Fruit fly (Drosophila melanogaster) whole organism, pupa: ENCODE measurements around the gene CG17440.
A peak's percentile ranks its signal among the peaks of the same experiment; 100 is the strongest.

Experiments used
- CG10348 ChIP-seq: fragments of 200-800 bp; sonication (Bioruptor generic); IDR thresholded peaks from 2 replicates; pipeline ENCODE4 v1.3.6; 2022; ENCODE audit warnings: missing biosample characterization, missing genetic modification characterization
- CG14655 ChIP-seq: fragments of 200-800 bp; sonication (Bioruptor generic); optimal IDR thresholded peaks from 3 replicates; lab custom pipeline; 2017; ENCODE audit warnings: mild to moderate bottlenecking, missing biosample characterization, missing genetic modification reagents, missing genetic modification characterization
- CG15710 ChIP-seq: fragments of 200-800 bp; sonication (Bioruptor generic); optimal IDR thresholded peaks from 2 replicates; lab custom pipeline; 2018; ENCODE audit warnings: missing biosample characterization, mild to moderate bottlenecking, missing genetic modification characterization, moderate library complexity
- CG17806 ChIP-seq: fragments of 200-800 bp; sonication (Bioruptor generic); optimal IDR thresholded peaks from 2 replicates; lab custom pipeline; 2018; ENCODE audit warnings: missing biosample characterization, mild to moderate bottlenecking, missing genetic modification characterization, moderate library complexity
- CG32121 ChIP-seq: fragments of 200-800 bp; sonication (Bioruptor generic); IDR thresholded peaks from 2 replicates; pipeline ENCODE4 v1.3.6; 2022; ENCODE audit warnings: missing biosample characterization, missing genetic modification characterization
- CG34367 ChIP-seq: fragments of 200-800 bp; sonication (Bioruptor generic); optimal IDR thresholded peaks from 2 replicates; lab custom pipeline; 2018; ENCODE audit warnings: missing biosample characterization, mild to moderate bottlenecking, missing genetic modification characterization
- CG8301 ChIP-seq: fragments of 200-800 bp; sonication (Bioruptor generic); optimal IDR thresholded peaks from 2 replicates; lab custom pipeline; 2018; ENCODE audit warnings: missing biosample characterization, mild to moderate bottlenecking, missing genetic modification characterization
- D1 ChIP-seq: fragments of 200-800 bp; sonication (Bioruptor generic); optimal IDR thresholded peaks from 2 replicates; lab custom pipeline; 2018; ENCODE audit warnings: missing biosample characterization, mild to moderate bottlenecking, missing genetic modification characterization, moderate library complexity
- EcR ChIP-seq: fragments of 200-800 bp; sonication (Bioruptor generic); optimal IDR thresholded peaks from 3 replicates; lab custom pipeline; 2019; ENCODE audit warnings: missing biosample characterization, missing genetic modification characterization, mild to moderate bottlenecking, moderate library complexity, missing genetic modification reagents
- Pif1A ChIP-seq: fragments of 200-800 bp; sonication (Bioruptor generic); optimal IDR thresholded peaks from 3 replicates; lab custom pipeline; 2016; ENCODE audit warnings: missing biosample characterization, missing genetic modification characterization
- Pif1B ChIP-seq: fragments of 200-800 bp; sonication (Bioruptor generic); optimal IDR thresholded peaks from 3 replicates; lab custom pipeline; 2016; ENCODE audit warnings: missing biosample characterization, missing genetic modification characterization
- Snoo ChIP-seq: fragments of 200-800 bp; sonication (Bioruptor generic); optimal IDR thresholded peaks from 3 replicates; lab custom pipeline; 2017; ENCODE audit warnings: missing biosample characterization, mild to moderate bottlenecking, missing genetic modification characterization, inconsistent platforms
- gl ChIP-seq: fragments of 200-800 bp; sonication (Bioruptor generic); optimal IDR thresholded peaks from 2 replicates; lab custom pipeline; 2018; ENCODE audit warnings: missing biosample characterization, mild to moderate bottlenecking, missing genetic modification characterization
- rn ChIP-seq: fragments of 200-800 bp; sonication (Bioruptor generic); IDR thresholded peaks from 2 replicates; pipeline ENCODE4 v1.3.6; 2022; ENCODE audit warnings: missing biosample characterization, missing genetic modification characterization

dm6 chrX:9220434-9220833 is 49.3 kb downstream of the CG17440 start:
- no peak for TF ChIP-seq Pif1B (GFP tag; lab: Kevin White, UChicago)
- TF ChIP-seq CG32121 (GFP tag; lab: Robert Waterston, UW) = peak; percentile 75
- TF ChIP-seq EcR (GFP tag; lab: Kevin White, UChicago) = no peak
- no peak for TF ChIP-seq Snoo (tag; lab: Kevin White, UChicago)
- peak; percentile 44 for TF ChIP-seq CG8301
- TF ChIP-seq CG10348 (GFP tag; lab: Robert Waterston, UW) = peak; percentile 66
- TF ChIP-seq gl (tag; lab: Kevin White, UChicago) = no peak
- TF ChIP-seq CG14655 = peak; percentile 60
- no peak for TF ChIP-seq D1 (tag; lab: Kevin White, UChicago)
- no peak for TF ChIP-seq rn (GFP tag; lab: Robert Waterston, UW)
- no peak for TF ChIP-seq CG15710 (tag; lab: Kevin White, UChicago)
- TF ChIP-seq Pif1A (GFP tag; lab: Kevin White, UChicago) = no peak
- no peak for TF ChIP-seq CG17806 (tag; lab: Kevin White, UChicago)
- TF ChIP-seq CG34367 (tag; lab: Kevin White, UChicago) = no peak
